Fruit fly (Drosophila melanogaster) whole organism, wandering third instar larva: Measurements from ENCODE around the gene CG33189.

Experiments
- Abd-B ChIP-seq: fragments of >200 bp; optimal IDR thresholded peaks from 2 replicates; lab custom pipeline; 2017; ENCODE audit warnings: missing biosample characterization, missing genetic modification characterization
- CG32264 ChIP-seq: fragments of 200-800 bp; sonication (Bioruptor generic); optimal IDR thresholded peaks from 2 replicates; lab custom pipeline; 2016; ENCODE audit warnings: missing biosample characterization, missing genetic modification characterization
- CG9705 ChIP-seq: fragments of 200-800 bp; sonication (Bioruptor generic); optimal IDR thresholded peaks from 2 replicates; lab custom pipeline; 2018; ENCODE audit warnings: missing biosample characterization, mild to moderate bottlenecking, missing genetic modification characterization
- CrebA ChIP-seq: fragments of 200-800 bp; sonication (Bioruptor generic); optimal IDR thresholded peaks from 2 replicates; lab custom pipeline; 2016; ENCODE audit warnings: missing biosample characterization, mild to moderate bottlenecking, missing genetic modification characterization, borderline replicate concordance
- Dfd ChIP-seq: fragments of >200 bp; optimal IDR thresholded peaks from 2 replicates; lab custom pipeline; 2017; ENCODE audit warnings: missing biosample characterization, missing genetic modification characterization
- Dif ChIP-seq: fragments of 200-275, 200-300 bp; sonication (Bioruptor generic); optimal IDR thresholded peaks from 2 replicates; lab custom pipeline; 2018; ENCODE audit warnings: missing biosample characterization, missing genetic modification characterization; ENCODE audit not compliant: partially characterized antibody
- GATAd ChIP-seq: sonication (Bioruptor generic); optimal IDR thresholded peaks from 2 replicates; lab custom pipeline; 2016; ENCODE audit warnings: missing biosample characterization, missing genetic modification characterization
- HLH106 ChIP-seq: fragments of 200-800 bp; optimal IDR thresholded peaks from 3 replicates; lab custom pipeline; 2019; ENCODE audit warnings: missing biosample characterization, mild to moderate bottlenecking, missing genetic modification characterization, moderate library complexity
- Hnf4 ChIP-seq: fragments of 200-800 bp; sonication (Bioruptor generic); optimal IDR thresholded peaks from 2 replicates; lab custom pipeline; 2016; ENCODE audit warnings: missing biosample characterization, mild to moderate bottlenecking, missing genetic modification characterization
- Hr78 ChIP-seq: fragments of >200 bp; optimal IDR thresholded peaks from 2 replicates; lab custom pipeline; 2017; ENCODE audit warnings: missing biosample characterization, missing genetic modification characterization
- Hr83 ChIP-seq: fragments of 200-300 bp; sonication (Bioruptor generic); optimal IDR thresholded peaks from 2 replicates; lab custom pipeline; 2016; ENCODE audit warnings: missing biosample characterization, mild to moderate bottlenecking, missing genetic modification characterization, moderate library complexity; ENCODE audit not compliant: poor library complexity, severe bottlenecking
- Jra ChIP-seq: sonication (Bioruptor generic); optimal IDR thresholded peaks from 2 replicates; lab custom pipeline; 2016; ENCODE audit warnings: missing biosample characterization, missing genetic modification characterization
- Mio ChIP-seq: sonication (Bioruptor generic); optimal IDR thresholded peaks from 2 replicates; lab custom pipeline; 2016; ENCODE audit warnings: missing biosample characterization, missing genetic modification characterization
- Myc ChIP-seq: fragments of >200 bp; optimal IDR thresholded peaks from 2 replicates; lab custom pipeline; 2017
- N ChIP-seq: fragments of >200 bp; optimal IDR thresholded peaks from 2 replicates; lab custom pipeline; 2018; ENCODE audit warnings: missing biosample characterization, missing external identifiers, missing genetic modification characterization
- OdsH ChIP-seq: fragments of 200-800 bp; sonication (Bioruptor generic); optimal IDR thresholded peaks from 2 replicates; lab custom pipeline; 2016; ENCODE audit warnings: missing biosample characterization, mild to moderate bottlenecking, missing genetic modification characterization
- Rel ChIP-seq, 2 experiments: fragments of 200-800 bp; sonication (Bioruptor generic) in 1 of 2; optimal IDR thresholded peaks; 2 replicates in 1 of 2; 3 replicates in 1 of 2; lab custom pipeline; 2016 to 2019; ENCODE audit warnings: mild to moderate bottlenecking in 2 of 2, missing biosample characterization in 2 of 2, missing genetic modification characterization in 2 of 2, moderate library complexity in 1 of 2
- Sp1 ChIP-seq: fragments of 200-800 bp; sonication (Bioruptor generic); optimal IDR thresholded peaks from 3 replicates; lab custom pipeline; 2019; ENCODE audit warnings: missing biosample characterization, mild to moderate bottlenecking, missing genetic modification characterization, moderate library complexity
- Vsx2 ChIP-seq: fragments of 200-300, 225-300 bp; sonication (Bioruptor generic); optimal IDR thresholded peaks from 2 replicates; lab custom pipeline; 2018; ENCODE audit warnings: missing biosample characterization, missing genetic modification characterization; ENCODE audit not compliant: partially characterized antibody
- br ChIP-seq: fragments of 200-800 bp; sonication (Bioruptor generic); optimal IDR thresholded peaks from 2 replicates; lab custom pipeline; 2016; ENCODE audit warnings: missing biosample characterization, missing genetic modification characterization
- brk ChIP-seq: fragments of 200-800 bp; sonication (Bioruptor generic); optimal IDR thresholded peaks from 2 replicates; lab custom pipeline; 2016; ENCODE audit warnings: missing biosample characterization, mild to moderate bottlenecking, missing genetic modification characterization
- dl ChIP-seq, 2 experiments: fragments of 175-275, 200-275 bp in 1 of 2; fragments of 200-275 bp in 1 of 2; sonication (Bioruptor generic); optimal IDR thresholded peaks; lab custom pipeline; 2018; ENCODE audit warnings: mild to moderate bottlenecking in 2 of 2, missing biosample characterization in 2 of 2, missing genetic modification characterization in 2 of 2, moderate library complexity in 2 of 2; ENCODE audit not compliant: partially characterized antibody in 2 of 2, insufficient read depth in 1 of 2
- dmrt93B ChIP-seq: fragments of 200-800 bp; sonication (Bioruptor generic); optimal IDR thresholded peaks from 2 replicates; lab custom pipeline; 2018; ENCODE audit warnings: missing biosample characterization, mild to moderate bottlenecking, missing genetic modification characterization
- dsf ChIP-seq: sonication (Bioruptor generic); optimal IDR thresholded peaks from 2 replicates; lab custom pipeline; 2016; ENCODE audit warnings: missing biosample characterization, missing genetic modification characterization, borderline replicate concordance
- ey ChIP-seq: fragments of 200-800 bp; sonication (Bioruptor generic); optimal IDR thresholded peaks from 2 replicates; lab custom pipeline; 2016; ENCODE audit warnings: missing biosample characterization, missing genetic modification characterization
- foxo ChIP-seq, 2 experiments: fragments of 200-800 bp; sonication (Bioruptor generic); optimal IDR thresholded peaks; 2 replicates in 1 of 2; 3 replicates in 1 of 2; lab custom pipeline; 2016 to 2017; ENCODE audit warnings: missing biosample characterization in 2 of 2, missing genetic modification characterization in 2 of 2
- fru ChIP-seq: fragments of 200-800 bp; sonication (Bioruptor generic); optimal IDR thresholded peaks from 3 replicates; lab custom pipeline; 2016; ENCODE audit warnings: missing biosample characterization, mild to moderate bottlenecking, missing genetic modification characterization
- h ChIP-seq: fragments of 200-800 bp; sonication (Bioruptor generic); optimal IDR thresholded peaks from 3 replicates; lab custom pipeline; 2016; ENCODE audit warnings: missing biosample characterization, mild to moderate bottlenecking, missing genetic modification characterization
- jim ChIP-seq: fragments of 175-275, 200-325 bp; sonication (Bioruptor generic); optimal IDR thresholded peaks from 2 replicates; lab custom pipeline; 2016; ENCODE audit warnings: missing biosample characterization, mild to moderate bottlenecking, missing genetic modification characterization
- lola ChIP-seq: fragments of >200 bp; optimal IDR thresholded peaks from 2 replicates; lab custom pipeline; 2017; ENCODE audit warnings: missing biosample characterization, missing genetic modification characterization
- pan ChIP-seq: fragments of >200 bp; optimal IDR thresholded peaks from 2 replicates; lab custom pipeline; 2017
- psq ChIP-seq: fragments of 200-800 bp; sonication (Bioruptor generic); optimal IDR thresholded peaks from 3 replicates; lab custom pipeline; 2017; ENCODE audit warnings: missing biosample characterization, mild to moderate bottlenecking, missing genetic modification characterization, moderate library complexity
- rgr ChIP-seq: fragments of 200-800 bp; sonication (Bioruptor generic); optimal IDR thresholded peaks from 3 replicates; lab custom pipeline; 2016; ENCODE audit warnings: missing biosample characterization, mild to moderate bottlenecking, missing genetic modification characterization
- sage ChIP-seq: fragments of 200-800 bp; sonication (Bioruptor generic); optimal IDR thresholded peaks from 2 replicates; lab custom pipeline; 2016; ENCODE audit warnings: missing biosample characterization, mild to moderate bottlenecking, missing genetic modification characterization
- sv ChIP-seq: fragments of 200-800 bp; sonication (Bioruptor generic); optimal IDR thresholded peaks from 3 replicates; lab custom pipeline; 2016; ENCODE audit warnings: missing biosample characterization, missing genetic modification characterization
- tai ChIP-seq: sonication (Bioruptor generic); optimal IDR thresholded peaks from 2 replicates; lab custom pipeline; 2016; ENCODE audit warnings: missing biosample characterization, missing genetic modification characterization
- usp ChIP-seq: fragments of >200 bp; optimal IDR thresholded peaks from 2 replicates; lab custom pipeline; 2017; ENCODE audit warnings: missing biosample characterization, missing genetic modification characterization
- woc ChIP-seq: sonication (Bioruptor generic); optimal IDR thresholded peaks from 2 replicates; lab custom pipeline; 2016; ENCODE audit warnings: missing biosample characterization, mild to moderate bottlenecking, missing genetic modification characterization

Gene CG33189

dm6 chr3R:8747134-8747870 lies 33.3 kb downstream of the CG33189 start, which contains the start of the genes CG9801 and Nasp:
Gene CG9801 (minus strand): TSS chr3R:8747675.
Gene Nasp (plus strand): TSS chr3R:8747798.
- TF ChIP-seq brk (GFP tag; lab: Kevin White, UChicago) (no peak), Hnf4 (peak; percentile 3), psq (no peak), pan (lab: Kevin White, UChicago) (no peak), Jra (no peak), br (peak; percentile 10), ey (GFP tag; lab: Kevin White, UChicago) (no peak), GATAd (GFP tag; lab: Kevin White, UChicago) (no peak), woc (GFP tag; lab: Kevin White, UChicago) (no peak), Hr83 (GFP tag; lab: Kevin White, UChicago) (peak; percentile 69), fru (GFP tag; lab: Kevin White, UChicago) (no peak), Abd-B (no peak), CG32264 (GFP tag; lab: Kevin White, UChicago) (no peak), foxo (GFP tag; optimal IDR thresholded peaks at IDR 0.05; lab: Kevin White, UChicago) (peak in 1 of 2 experiments; percentile 10), dmrt93B (no peak), HLH106 (tag; lab: Kevin White, UChicago) (peak; percentile 48), jim (GFP tag; lab: Kevin White, UChicago) (no peak), sage (no peak), lola (GFP tag; lab: Kevin White, UChicago) (no peak), Sp1 (GFP tag; lab: Kevin White, UChicago) (peak; percentile 18), CG9705 (GFP tag; lab: Kevin White, UChicago) (no peak), Mio (GFP tag; lab: Kevin White, UChicago) (no peak), Dif (GFP tag; lab: Kevin White, UChicago) (peak; percentile 26), tai (GFP tag; lab: Kevin White, UChicago) (no peak), CrebA (GFP tag; lab: Kevin White, UChicago) (no peak), sv (GFP tag; lab: Kevin White, UChicago) (no peak), rgr (GFP tag; lab: Kevin White, UChicago) (no peak), OdsH (peak; percentile 4), Rel (GFP tag; optimal IDR thresholded peaks at IDR 0.05; lab: Kevin White, UChicago) (no peak), Rel (tag; optimal IDR thresholded peaks at IDR 0.05; lab: Kevin White, UChicago) (peak; percentile 46), usp (GFP tag; lab: Kevin White, UChicago) (no peak), dsf (no peak), Vsx2 (GFP tag; lab: Kevin White, UChicago) (peak; percentile 26), Hr78 (GFP tag; lab: Kevin White, UChicago) (no peak), h (GFP tag; lab: Kevin White, UChicago) (peak; percentile 13), dl (GFP tag; optimal IDR thresholded peaks at IDR 0.05; lab: Kevin White, UChicago; ENCODE audit: insufficient read depth in 1 of 2, partially characterized antibody in 2 of 2) (no peak), Dfd (GFP tag; lab: Kevin White, UChicago) (no peak), N (GFP tag; lab: Kevin White, UChicago) (no peak), Myc (lab: Kevin White, UChicago) (no peak)

- TF ChIP-seq Dif (GFP tag; lab: Kevin White, UChicago) = no peak
- peak; percentile 56 for TF ChIP-seq woc (GFP tag; lab: Kevin White, UChicago)
- TF ChIP-seq foxo (GFP tag; optimal IDR thresholded peaks at IDR 0.05; lab: Kevin White, UChicago) = peak in 1 of 2 experiments; percentile 82
- no peak for TF ChIP-seq lola (GFP tag; lab: Kevin White, UChicago)
- TF ChIP-seq Hr83 (GFP tag; lab: Kevin White, UChicago) = no peak
- TF ChIP-seq sage = peak; percentile 63
- no peak for TF ChIP-seq CrebA (GFP tag; lab: Kevin White, UChicago)
- TF ChIP-seq Hr78 (GFP tag; lab: Kevin White, UChicago) = no peak
- peak; percentile 76 for TF ChIP-seq HLH106 (tag; lab: Kevin White, UChicago)
- peak; percentile 78 for TF ChIP-seq fru (GFP tag; lab: Kevin White, UChicago)
- TF ChIP-seq dsf = no peak
- peak; percentile 71 for TF ChIP-seq Sp1 (GFP tag; lab: Kevin White, UChicago)
- peak; percentile 46 for TF ChIP-seq brk (GFP tag; lab: Kevin White, UChicago)
- peak; percentile 41 for TF ChIP-seq dmrt93B
- no peak for TF ChIP-seq sv (GFP tag; lab: Kevin White, UChicago)
- no peak for TF ChIP-seq Rel (GFP tag; optimal IDR thresholded peaks at IDR 0.05; lab: Kevin White, UChicago)
- TF ChIP-seq Rel (tag; optimal IDR thresholded peaks at IDR 0.05; lab: Kevin White, UChicago) = no peak
- no peak for TF ChIP-seq N (GFP tag; lab: Kevin White, UChicago)
- no peak for TF ChIP-seq Dfd (GFP tag; lab: Kevin White, UChicago)
- peak; percentile 22 for TF ChIP-seq Jra
- TF ChIP-seq Mio (GFP tag; lab: Kevin White, UChicago) = no peak
- TF ChIP-seq OdsH = peak; percentile 83
- TF ChIP-seq CG9705 (GFP tag; lab: Kevin White, UChicago) = no peak
- no peak for TF ChIP-seq dl (GFP tag; optimal IDR thresholded peaks at IDR 0.05; lab: Kevin White, UChicago; ENCODE audit: insufficient read depth in 1 of 2, partially characterized antibody in 2 of 2)
- no peak for TF ChIP-seq jim (GFP tag; lab: Kevin White, UChicago)
- TF ChIP-seq rgr (GFP tag; lab: Kevin White, UChicago) = peak; percentile 80
- no peak for TF ChIP-seq Vsx2 (GFP tag; lab: Kevin White, UChicago)
- no peak for TF ChIP-seq pan (lab: Kevin White, UChicago)
- TF ChIP-seq h (GFP tag; lab: Kevin White, UChicago) = peak; percentile 72
- TF ChIP-seq CG32264 (GFP tag; lab: Kevin White, UChicago) = no peak
- peak; percentile 62 for TF ChIP-seq ey (GFP tag; lab: Kevin White, UChicago)
- peak; percentile 62 for TF ChIP-seq br
- no peak for TF ChIP-seq usp (GFP tag; lab: Kevin White, UChicago)
- peak; percentile 74 for TF ChIP-seq Hnf4
- no peak for TF ChIP-seq tai (GFP tag; lab: Kevin White, UChicago)
- TF ChIP-seq Myc (lab: Kevin White, UChicago) = no peak
- TF ChIP-seq Abd-B = no peak
- no peak for TF ChIP-seq GATAd (GFP tag; lab: Kevin White, UChicago)
- TF ChIP-seq psq = peak; percentile 72
- TF ChIP-seq, all 38 proteins: peak for 16
Measured at dm6 chr3R:8746354-8746753, 34.2 kb downstream of the CG33189 start.
